Worm (Caenorhabditis elegans) whole organism, L2 larva: ENCODE results near the gene F42C5.3.

Source experiments
- R02D3.7 ChIP-seq: fragments of 150-350 bp; optimal IDR thresholded peaks from 2 replicates; lab custom pipeline; 2014; ENCODE audit warnings: missing biosample characterization, missing genetic modification characterization
- Y55F3AM.14 ChIP-seq: fragments of 200-800 bp; sonication (Bioruptor generic); optimal IDR thresholded peaks from 2 replicates; lab custom pipeline; 2018; ENCODE audit warnings: mild to moderate bottlenecking, missing genetic modification characterization, missing compliant biosample characterization
- ZK546.5 ChIP-seq: sonication (generic microtip); optimal IDR thresholded peaks from 2 replicates; lab custom pipeline; 2017; ENCODE audit warnings: missing biosample characterization, missing genetic modification characterization
- alr-1 ChIP-seq: fragments of 150-350 bp; optimal IDR thresholded peaks from 2 replicates; lab custom pipeline; 2014; ENCODE audit warnings: missing biosample characterization, missing genetic modification characterization
- aly-2 ChIP-seq: fragments of 150-350 bp; optimal IDR thresholded peaks from 2 replicates; lab custom pipeline; 2014; ENCODE audit warnings: missing biosample characterization, missing genetic modification characterization
- ama-1 ChIP-seq: fragments of 150-350 bp; optimal IDR thresholded peaks from 2 replicates; lab custom pipeline; 2018; ENCODE audit warnings: inconsistent platforms
- blmp-1 ChIP-seq: sonication (generic microtip); optimal IDR thresholded peaks from 2 replicates; lab custom pipeline; 2017; ENCODE audit warnings: missing genetic modification characterization, mild to moderate bottlenecking, missing compliant biosample characterization, antibody characterized with exemption, moderate library complexity; ENCODE audit not compliant: insufficient read depth
- crh-2 ChIP-seq: sonication (generic microtip); optimal IDR thresholded peaks from 2 replicates; lab custom pipeline; 2017; ENCODE audit warnings: missing biosample characterization, missing genetic modification characterization
- dmd-4 ChIP-seq: sonication (generic microtip); optimal IDR thresholded peaks from 2 replicates; lab custom pipeline; 2017; ENCODE audit warnings: missing biosample characterization, missing genetic modification characterization
- egl-27 ChIP-seq: sonication (generic microtip); optimal IDR thresholded peaks from 3 replicates; lab custom pipeline; 2017; ENCODE audit warnings: missing biosample characterization, missing genetic modification reagents, missing genetic modification characterization
- elt-1 ChIP-seq: fragments of 150-350 bp; optimal IDR thresholded peaks from 2 replicates; lab custom pipeline; 2014; ENCODE audit warnings: missing biosample characterization, missing genetic modification characterization
- elt-3 ChIP-seq: sonication (generic microtip); optimal IDR thresholded peaks from 2 replicates; lab custom pipeline; 2017; ENCODE audit warnings: missing biosample characterization, missing genetic modification characterization
- fos-1 ChIP-seq: fragments of 150-350 bp; optimal IDR thresholded peaks from 2 replicates; lab custom pipeline; 2014; ENCODE audit warnings: missing biosample characterization, missing genetic modification characterization
- gmeb-1 ChIP-seq: fragments of 150-350 bp; optimal IDR thresholded peaks from 2 replicates; lab custom pipeline; 2014; ENCODE audit warnings: missing biosample characterization, missing genetic modification characterization
- lin-11 ChIP-seq: fragments of 150-350 bp; sonication (generic microtip); optimal IDR thresholded peaks from 2 replicates; lab custom pipeline; 2014; ENCODE audit warnings: missing biosample characterization, missing genetic modification characterization, inconsistent platforms, mixed read lengths
- lin-13 ChIP-seq: fragments of 150-350 bp; optimal IDR thresholded peaks from 2 replicates; lab custom pipeline; 2014; ENCODE audit warnings: missing biosample characterization, missing genetic modification reagents, missing genetic modification characterization
- nhr-129 ChIP-seq: fragments of 150-350 bp; optimal IDR thresholded peaks from 2 replicates; lab custom pipeline; 2014; ENCODE audit warnings: missing biosample characterization, missing genetic modification characterization
- nhr-21 ChIP-seq: fragments of 150-350 bp; optimal IDR thresholded peaks from 2 replicates; lab custom pipeline; 2014; ENCODE audit warnings: missing biosample characterization, missing genetic modification characterization
- nhr-23 ChIP-seq: fragments of 150-350 bp; optimal IDR thresholded peaks from 2 replicates; lab custom pipeline; 2014; ENCODE audit warnings: missing biosample characterization, missing genetic modification reagents, missing genetic modification characterization
- nhr-25 ChIP-seq: fragments of 150-350 bp; sonication (generic microtip); optimal IDR thresholded peaks from 3 replicates; lab custom pipeline; 2014; ENCODE audit warnings: missing biosample characterization, missing genetic modification characterization
- nhr-77 ChIP-seq: fragments of 150-350 bp; optimal IDR thresholded peaks from 2 replicates; lab custom pipeline; 2014; ENCODE audit warnings: missing biosample characterization, missing genetic modification characterization
- peb-1 ChIP-seq: fragments of 150-350 bp; optimal IDR thresholded peaks from 2 replicates; lab custom pipeline; 2014; ENCODE audit warnings: missing biosample characterization, missing genetic modification characterization
- sem-4 ChIP-seq: fragments of 150-350 bp; optimal IDR thresholded peaks from 2 replicates; lab custom pipeline; 2014; ENCODE audit warnings: missing biosample characterization, missing genetic modification reagents, missing genetic modification characterization
- sma-9 ChIP-seq, 2 experiments: fragments of 150-350 bp in 1 of 2; sonication (generic microtip) in 1 of 2; optimal IDR thresholded peaks; 2 replicates each; lab custom pipeline; 2014 to 2016; ENCODE audit warnings: missing genetic modification characterization in 2 of 2, mild to moderate bottlenecking in 1 of 2, missing biosample characterization in 1 of 2, missing compliant biosample characterization in 1 of 2, missing genetic modification reagents in 1 of 2, moderate library complexity in 1 of 2
- unc-39 ChIP-seq: fragments of 150-350 bp; optimal IDR thresholded peaks from 2 replicates; lab custom pipeline; 2014; ENCODE audit warnings: missing biosample characterization, missing genetic modification characterization
- unc-55 ChIP-seq: fragments of 150-350 bp; sonication (generic microtip); optimal IDR thresholded peaks from 3 replicates; lab custom pipeline; 2014; ENCODE audit warnings: missing biosample characterization, missing genetic modification reagents, missing genetic modification characterization
- unc-62 ChIP-seq: fragments of 150-350 bp; optimal IDR thresholded peaks from 2 replicates; lab custom pipeline; 2014; ENCODE audit warnings: missing biosample characterization, missing genetic modification reagents, missing genetic modification characterization
- zag-1 ChIP-seq: fragments of 150-350 bp; optimal IDR thresholded peaks from 2 replicates; lab custom pipeline; 2014; ENCODE audit warnings: missing biosample characterization, missing genetic modification characterization
- ztf-1 ChIP-seq: fragments of 200-800 bp; sonication (Bioruptor generic); conservative IDR thresholded peaks from 2 replicates; pipeline ENCODE4 v1.3.6; 2022; ENCODE audit warnings: missing genetic modification characterization, missing compliant biosample characterization
- ztf-11 ChIP-seq: sonication (generic microtip); optimal IDR thresholded peaks from 2 replicates; lab custom pipeline; 2017; ENCODE audit warnings: missing biosample characterization, missing genetic modification characterization

The F42C5.3 gene

ce11 chrIV:7287474-7287873, at the start of gene F42C5.3:
Gene F42C5.3, minus strand, starts transcription at chrIV:7287574.
- no peak for TF ChIP-seq ZK546.5 (tag; lab: Kevin White, UChicago)
- no peak for TF ChIP-seq unc-39 (tag; lab: Kevin White, UChicago)
- TF ChIP-seq lin-13 (GFP tag; lab: Kevin White, UChicago) = no peak
- TF ChIP-seq alr-1 (tag; lab: Kevin White, UChicago) = no peak
- TF ChIP-seq unc-62 (GFP tag; lab: Kevin White, UChicago) = no peak
- TF ChIP-seq ama-1 (lab: Kevin White, UChicago) = no peak
- no peak for TF ChIP-seq sem-4 (tag; lab: Kevin White, UChicago)
- TF ChIP-seq nhr-21 = no peak
- TF ChIP-seq unc-55 (GFP tag; lab: Kevin White, UChicago) = no peak
- no peak for TF ChIP-seq peb-1 (tag; lab: Kevin White, UChicago)
- no peak for TF ChIP-seq egl-27 (tag; lab: Kevin White, UChicago)

ce11 chrIV:7332695-7333094, 45.3 kb upstream of the F42C5.3 start, which contains the start of gene ocr-4:
Gene ocr-4, minus strand, starts transcription at chrIV:7332795.
- no peak for TF ChIP-seq Y55F3AM.14
- TF ChIP-seq aly-2 (tag; lab: Kevin White, UChicago) = no peak
- no peak for TF ChIP-seq R02D3.7 (tag; lab: Kevin White, UChicago)
- no peak for TF ChIP-seq elt-1 (tag; lab: Kevin White, UChicago)
- TF ChIP-seq blmp-1 (tag; lab: Kevin White, UChicago) = no peak
- no peak for TF ChIP-seq ama-1 (lab: Kevin White, UChicago)
- TF ChIP-seq, all 48 proteins: peak for 0

- no peak for TF ChIP-seq ztf-11 (tag; lab: Kevin White, UChicago)
- TF ChIP-seq fos-1 = peak; percentile 89
- no peak for TF ChIP-seq R02D3.7 (tag; lab: Kevin White, UChicago)
Measured at ce11 chrIV:7328918-7329317, 41.5 kb upstream of the F42C5.3 start, which contains the start of gene sqst-2. Gene sqst-2, minus strand, starts transcription at chrIV:7328975.

- TF ChIP-seq sma-9 (GFP tag; optimal IDR thresholded peaks at IDR 0.05; lab: Kevin White, UChicago) (peak; percentile 29), sma-9 (tag; optimal IDR thresholded peaks at IDR 0.05; lab: Kevin White, UChicago) (no peak), crh-2 (tag; lab: Kevin White, UChicago) (peak; percentile 62), ztf-11 (tag; lab: Kevin White, UChicago) (no peak), fos-1 (peak; percentile 98), lin-11 (tag; lab: Kevin White, UChicago) (no peak), gmeb-1 (tag; lab: Kevin White, UChicago) (peak; percentile 35)
Measured at ce11 chrIV:7326613-7327149, 39.3 kb upstream of the F42C5.3 start, which contains the start of gene ifo-1. Gene ifo-1, minus strand, starts transcription at chrIV:7326663.

ce11 chrIV:7325698-7326097, 38.3 kb upstream of the F42C5.3 start:
- TF ChIP-seq elt-3 (tag; lab: Kevin White, UChicago) = no peak
- TF ChIP-seq nhr-23 (tag; lab: Kevin White, UChicago) = no peak
- TF ChIP-seq fos-1 = peak; percentile 96
- peak; percentile 76 for TF ChIP-seq crh-2 (tag; lab: Kevin White, UChicago)
- no peak for TF ChIP-seq dmd-4 (tag; lab: Kevin White, UChicago)
- TF ChIP-seq zag-1 (tag; lab: Kevin White, UChicago) = no peak
- TF ChIP-seq nhr-25 (tag; lab: Kevin White, UChicago) = no peak

- no peak for TF ChIP-seq lin-11 (tag; lab: Kevin White, UChicago)
- TF ChIP-seq ztf-1 (GFP tag; lab: Robert Waterston, UW) = no peak
- TF ChIP-seq nhr-129 (tag; lab: Kevin White, UChicago) = no peak
- no peak for TF ChIP-seq alr-1 (tag; lab: Kevin White, UChicago)
- no peak for TF ChIP-seq nhr-77 (tag; lab: Kevin White, UChicago)
- no peak for TF ChIP-seq lin-13 (GFP tag; lab: Kevin White, UChicago)
- TF ChIP-seq aly-2 (tag; lab: Kevin White, UChicago) = no peak
- no peak for TF ChIP-seq peb-1 (tag; lab: Kevin White, UChicago)
- no peak for TF ChIP-seq nhr-25 (tag; lab: Kevin White, UChicago)
- TF ChIP-seq, all 48 proteins: peak for 0
Measured at ce11 chrIV:7324913-7325312, 37.5 kb upstream of the F42C5.3 start.
